Worm (Caenorhabditis elegans): Measurements from ENCODE around the gene M03A1.8.

- TF ChIP-seq elt-3 (tag; optimal IDR thresholded peaks at IDR 0.05) (no peak), sma-9 (GFP tag; optimal IDR thresholded peaks at IDR 0.05) (no peak), sma-9 (tag; optimal IDR thresholded peaks at IDR 0.05) (no peak), C34F6.9 (tag; optimal IDR thresholded peaks at IDR 0.05) (no peak)
Measured at ce11 chrII:4574658-4575057, 14.5 kb downstream of the M03A1.8 start.

All from whole organism, L2 larva.